Fruit fly (Drosophila melanogaster) whole organism, embryonic: Measurements from ENCODE around the gene CG44385.
A peak's percentile ranks its signal among the peaks of the same experiment; 100 is the strongest.

Experiments
- Abd-B ChIP-seq: fragments of 200-800 bp; sonication (Bioruptor generic); optimal IDR thresholded peaks from 2 replicates; lab custom pipeline; 2018; ENCODE audit warnings: missing biosample characterization, mild to moderate bottlenecking, missing genetic modification characterization, moderate library complexity
- CG11085 ChIP-seq: fragments of 200-800 bp; sonication (Bioruptor generic); IDR thresholded peaks from 2 replicates; pipeline ENCODE4 v1.3.6; 2022; ENCODE audit warnings: missing biosample characterization, missing genetic modification characterization
- CG11398 ChIP-seq: fragments of 200-800 bp; sonication (Bioruptor generic); optimal IDR thresholded peaks from 2 replicates; lab custom pipeline; 2016; ENCODE audit warnings: missing biosample characterization, missing genetic modification characterization
- CG12744 ChIP-seq: fragments of 200-800 bp; sonication (Bioruptor generic); optimal IDR thresholded peaks from 2 replicates; lab custom pipeline; 2016; ENCODE audit warnings: missing biosample characterization, missing genetic modification characterization
- CG14441 ChIP-seq: fragments of 200-800 bp; sonication (Bioruptor generic); IDR thresholded peaks from 2 replicates; pipeline ENCODE4 v1.3.6; 2022; ENCODE audit warnings: missing biosample characterization, missing genetic modification characterization
- CG15011 ChIP-seq: fragments of 200-800 bp; sonication (Bioruptor generic); optimal IDR thresholded peaks from 3 replicates; lab custom pipeline; 2018; ENCODE audit warnings: missing biosample characterization, mild to moderate bottlenecking, missing genetic modification characterization
- CG34376 ChIP-seq: fragments of 200-800 bp; sonication (Bioruptor generic); optimal IDR thresholded peaks from 2 replicates; lab custom pipeline; 2018; ENCODE audit warnings: missing biosample characterization, mild to moderate bottlenecking, missing genetic modification characterization
- HmgZ ChIP-seq: fragments of 200-800 bp; sonication (Bioruptor generic); optimal IDR thresholded peaks from 2 replicates; lab custom pipeline; 2018; ENCODE audit warnings: missing biosample characterization, mild to moderate bottlenecking, missing genetic modification characterization
- Lim3 ChIP-seq: fragments of 200-800 bp; sonication (Bioruptor generic); IDR thresholded peaks from 2 replicates; pipeline ENCODE4 v1.3.6; 2022; ENCODE audit warnings: missing biosample characterization, missing genetic modification characterization
- Lpt ChIP-seq: fragments of >200 bp; optimal IDR thresholded peaks from 2 replicates; lab custom pipeline; 2018; ENCODE audit warnings: missing biosample characterization, missing genetic modification characterization
- crp ChIP-seq, 2 experiments: fragments of 200-800 bp; sonication (Bioruptor generic); optimal IDR thresholded peaks; 2 replicates in 1 of 2; 3 replicates in 1 of 2; lab custom pipeline; 2017; ENCODE audit warnings: missing biosample characterization in 2 of 2, missing genetic modification characterization in 2 of 2, mild to moderate bottlenecking in 1 of 2, moderate library complexity in 1 of 2
- lola ChIP-seq, 3 experiments: fragments of >200 bp in 2 of 3; fragments of 200-800 bp in 1 of 3; sonication (Bioruptor generic) in 1 of 3; optimal IDR thresholded peaks; 2 replicates each; lab custom pipeline; 2017 to 2019; ENCODE audit warnings: missing biosample characterization in 3 of 3, missing genetic modification characterization in 3 of 3, mild to moderate bottlenecking in 1 of 3, moderate library complexity in 1 of 3
- mirr ChIP-seq: fragments of 200-800 bp; sonication (Bioruptor generic); optimal IDR thresholded peaks from 3 replicates; lab custom pipeline; 2018; ENCODE audit warnings: missing biosample characterization, mild to moderate bottlenecking, missing genetic modification characterization
- oc ChIP-seq: fragments of 200-800 bp; sonication (Bioruptor generic); optimal IDR thresholded peaks from 2 replicates; lab custom pipeline; 2018; ENCODE audit warnings: missing biosample characterization, mild to moderate bottlenecking, missing genetic modification characterization, moderate library complexity

dm6 chrX:11146598-11147176 lies 14.5 kb upstream of the CG44385 start:
- TF ChIP-seq CG11085 (GFP tag; lab: Robert Waterston, UW) (no peak), HmgZ (no peak), oc (tag; lab: Kevin White, UChicago) (no peak), CG11398 (GFP tag; lab: Kevin White, UChicago) (no peak), CG14441 (peak; percentile 23; the same call in 1 of the 2 replicates), Lpt (GFP tag; lab: Kevin White, UChicago) (no peak), lola (GFP tag; optimal IDR thresholded peaks at IDR 0.05; lab: Kevin White, UChicago) (no peak), Abd-B (GFP tag; lab: Kevin White, UChicago) (no peak), Lim3 (GFP tag; lab: Robert Waterston, UW) (no peak), CG34376 (GFP tag; lab: Kevin White, UChicago) (no peak), mirr (no peak), CG15011 (GFP tag; lab: Kevin White, UChicago) (no peak), crp (GFP tag; optimal IDR thresholded peaks at IDR 0.05; lab: Kevin White, UChicago) (peak in 1 of 2 experiments; percentile 3), CG12744 (GFP tag; lab: Kevin White, UChicago) (no peak)
